Fruit fly (Drosophila melanogaster) whole organism, prepupa: ENCODE results near the gene rdgB.
A peak's percentile ranks its signal among the peaks of the same experiment; 100 is the strongest.

ENCODE experiments used
- CG10631 ChIP-seq: fragments of 200-800 bp; sonication (Bioruptor generic); optimal IDR thresholded peaks from 2 replicates; lab custom pipeline; 2016; ENCODE audit warnings: missing biosample characterization, missing genetic modification characterization
- CG11762 ChIP-seq: fragments of 200-800 bp; sonication (Bioruptor generic); optimal IDR thresholded peaks from 3 replicates; lab custom pipeline; 2016; ENCODE audit warnings: missing biosample characterization, missing genetic modification characterization; ENCODE audit not compliant: insufficient read depth
- CG11902 ChIP-seq: fragments of 200-800 bp; sonication (Bioruptor generic); optimal IDR thresholded peaks from 3 replicates; lab custom pipeline; 2016; ENCODE audit warnings: missing biosample characterization, missing genetic modification characterization
- CG15336 ChIP-seq: fragments of 200-800 bp; sonication (Bioruptor generic); IDR thresholded peaks from 2 replicates; pipeline ENCODE4 v1.3.6; 2022; ENCODE audit warnings: missing biosample characterization, missing genetic modification characterization
- CG1621 ChIP-seq: fragments of 200-800 bp; sonication (Bioruptor generic); optimal IDR thresholded peaks from 3 replicates; lab custom pipeline; 2018; ENCODE audit warnings: missing biosample characterization, mild to moderate bottlenecking, missing genetic modification characterization
- CG3032 ChIP-seq: fragments of 200-800 bp; optimal IDR thresholded peaks from 2 replicates; lab custom pipeline; 2019; ENCODE audit warnings: missing biosample characterization, mild to moderate bottlenecking, missing genetic modification characterization, moderate library complexity
- CG31627 ChIP-seq: fragments of 200-800 bp; sonication (Bioruptor generic); optimal IDR thresholded peaks from 3 replicates; lab custom pipeline; 2016; ENCODE audit warnings: missing biosample characterization, missing genetic modification characterization
- CG32006 ChIP-seq: fragments of 200-800 bp; sonication (Bioruptor generic); optimal IDR thresholded peaks from 3 replicates; lab custom pipeline; 2017; ENCODE audit warnings: missing biosample characterization, mild to moderate bottlenecking, missing genetic modification characterization
- CG34406 ChIP-seq: fragments of 200-800 bp; sonication (Bioruptor generic); optimal IDR thresholded peaks from 3 replicates; lab custom pipeline; 2016; ENCODE audit warnings: missing biosample characterization, missing genetic modification characterization
- CG4318 ChIP-seq: fragments of 200-800 bp; sonication (Bioruptor generic); optimal IDR thresholded peaks from 3 replicates; lab custom pipeline; 2017; ENCODE audit warnings: missing biosample characterization, mild to moderate bottlenecking, missing genetic modification characterization
- CG6163 ChIP-seq: fragments of 200-800 bp; sonication (Bioruptor generic); IDR thresholded peaks from 3 replicates; pipeline ENCODE4 v1.3.6; 2022; ENCODE audit warnings: missing biosample characterization, missing genetic modification characterization
- CG6276 ChIP-seq: fragments of 200-800 bp; sonication (Bioruptor generic); optimal IDR thresholded peaks from 2 replicates; lab custom pipeline; 2017; ENCODE audit warnings: missing biosample characterization, mild to moderate bottlenecking, missing genetic modification characterization
- CG6792 ChIP-seq: fragments of 200-800 bp; sonication (Bioruptor generic); optimal IDR thresholded peaks from 3 replicates; lab custom pipeline; 2016; ENCODE audit warnings: missing biosample characterization, missing genetic modification characterization
- CG6808 ChIP-seq: fragments of 200-800 bp; sonication (Bioruptor generic); optimal IDR thresholded peaks from 3 replicates; lab custom pipeline; 2017; ENCODE audit warnings: missing biosample characterization, missing genetic modification characterization, mild to moderate bottlenecking, moderate library complexity, missing genetic modification reagents
- CG6854 ChIP-seq: fragments of 200-800 bp; sonication (Bioruptor generic); optimal IDR thresholded peaks from 2 replicates; lab custom pipeline; 2017; ENCODE audit warnings: missing biosample characterization, mild to moderate bottlenecking, missing genetic modification characterization
- CG9139 ChIP-seq: fragments of 200-800 bp; sonication (Bioruptor generic); optimal IDR thresholded peaks from 3 replicates; lab custom pipeline; 2017; ENCODE audit warnings: missing biosample characterization, mild to moderate bottlenecking, missing genetic modification characterization
- Eip78C ChIP-seq: fragments of 200-800 bp; sonication (Bioruptor generic); peaks from one replicate; lab custom pipeline; 2016; ENCODE audit warnings: missing biosample characterization, missing genetic modification characterization
- Ets21C ChIP-seq: fragments of 200-800 bp; sonication (Bioruptor generic); optimal IDR thresholded peaks from 3 replicates; lab custom pipeline; 2016; ENCODE audit warnings: missing biosample characterization, missing genetic modification characterization
- Gug ChIP-seq: fragments of 200-800 bp; sonication (Bioruptor generic); IDR thresholded peaks from 2 replicates; pipeline ENCODE4 v1.3.6; 2022; ENCODE audit warnings: missing biosample characterization, missing genetic modification characterization
- Hr38 ChIP-seq: sonication (Bioruptor generic); optimal IDR thresholded peaks from 2 replicates; lab custom pipeline; 2016; ENCODE audit warnings: missing biosample characterization, missing genetic modification characterization
- Hr39 ChIP-seq: fragments of 200-800 bp; sonication (Bioruptor generic); optimal IDR thresholded peaks from 2 replicates; lab custom pipeline; 2016; ENCODE audit warnings: missing biosample characterization, missing genetic modification characterization
- OdsH ChIP-seq: fragments of 200-800 bp; sonication (Bioruptor generic); optimal IDR thresholded peaks from 3 replicates; lab custom pipeline; 2016; ENCODE audit warnings: missing biosample characterization, missing genetic modification characterization
- Sox102F ChIP-seq: fragments of 200-800 bp; sonication (Bioruptor generic); optimal IDR thresholded peaks from 2 replicates; lab custom pipeline; 2016; ENCODE audit warnings: missing biosample characterization, mild to moderate bottlenecking, missing genetic modification characterization
- Sox14 ChIP-seq: fragments of 200-800 bp; sonication (Bioruptor generic); optimal IDR thresholded peaks from 3 replicates; lab custom pipeline; 2016; ENCODE audit warnings: missing biosample characterization, missing genetic modification characterization
- achi ChIP-seq: fragments of 200-800 bp; sonication (Bioruptor generic); optimal IDR thresholded peaks from 3 replicates; lab custom pipeline; 2016; ENCODE audit warnings: missing biosample characterization, missing genetic modification characterization
- acj6 ChIP-seq: fragments of 200-800 bp; sonication (Bioruptor generic); optimal IDR thresholded peaks from 3 replicates; lab custom pipeline; 2016; ENCODE audit warnings: missing biosample characterization, missing genetic modification characterization
- cyc ChIP-seq: fragments of 200-800 bp; sonication (Bioruptor generic); optimal IDR thresholded peaks from 3 replicates; lab custom pipeline; 2016; ENCODE audit warnings: missing biosample characterization, missing genetic modification characterization
- dsx ChIP-seq: fragments of 200-800 bp; optimal IDR thresholded peaks from 3 replicates; lab custom pipeline; 2019; ENCODE audit warnings: missing biosample characterization, mild to moderate bottlenecking, missing genetic modification characterization, moderate library complexity; ENCODE audit not compliant: poor library complexity, severe bottlenecking
- eg ChIP-seq: fragments of 200-800 bp; sonication (Bioruptor generic); IDR thresholded peaks from 3 replicates; pipeline ENCODE4 v1.3.6; 2022; ENCODE audit warnings: missing biosample characterization, missing genetic modification characterization
- esn ChIP-seq: fragments of 200-800 bp; sonication (Bioruptor generic); optimal IDR thresholded peaks from 2 replicates; lab custom pipeline; 2016; ENCODE audit warnings: missing biosample characterization, mild to moderate bottlenecking, missing genetic modification characterization, moderate library complexity
- fd59A ChIP-seq: fragments of 200-800 bp; sonication (Bioruptor generic); optimal IDR thresholded peaks from 2 replicates; lab custom pipeline; 2017; ENCODE audit warnings: missing biosample characterization, mild to moderate bottlenecking, missing genetic modification characterization, missing genetic modification reagents
- lz ChIP-seq: fragments of 200-800 bp; sonication (Bioruptor generic); optimal IDR thresholded peaks from 3 replicates; lab custom pipeline; 2016; ENCODE audit warnings: missing biosample characterization, missing genetic modification characterization
- net ChIP-seq: fragments of 200-800 bp; sonication (Bioruptor generic); optimal IDR thresholded peaks from 3 replicates; lab custom pipeline; 2016; ENCODE audit warnings: missing biosample characterization, missing genetic modification characterization
- ss ChIP-seq, 2 experiments: fragments of 200-800 bp; sonication (Bioruptor generic); optimal IDR thresholded peaks; 2 replicates in 1 of 2; 3 replicates in 1 of 2; lab custom pipeline; 2017 to 2018; ENCODE audit warnings: mild to moderate bottlenecking in 2 of 2, missing biosample characterization in 2 of 2, missing genetic modification characterization in 2 of 2, moderate library complexity in 1 of 2
- svp ChIP-seq: fragments of 200-800 bp; sonication (Bioruptor generic); peaks from one replicate; lab custom pipeline; 2016; ENCODE audit warnings: missing biosample characterization, missing genetic modification characterization

Gene rdgB

dm6 chrX:13791011-13791410, 28.5 kb downstream of the rdgB start, which contains the start of gene CG10993:
CG10993 (minus strand) TSS chrX:13791111.
- TF ChIP-seq CG1621: no peak
- no peak for TF ChIP-seq fd59A (GFP tag; lab: Kevin White, UChicago)
- TF ChIP-seq dsx (GFP tag; lab: Kevin White, UChicago): no peak
- no peak for TF ChIP-seq eg (GFP tag; lab: Robert Waterston, UW)
- no peak for TF ChIP-seq CG9139 (GFP tag; lab: Kevin White, UChicago)
- no peak for TF ChIP-seq CG6808 (GFP tag; lab: Kevin White, UChicago)
- TF ChIP-seq CG11902 (GFP tag; lab: Kevin White, UChicago): no peak
- TF ChIP-seq Hr38 (GFP tag; lab: Kevin White, UChicago): no peak
- TF ChIP-seq CG11762: no peak
- TF ChIP-seq achi (GFP tag; lab: Kevin White, UChicago): no peak
- TF ChIP-seq, all 60 proteins: peak for 0

- TF ChIP-seq CG4318 (GFP tag; lab: Kevin White, UChicago): no peak
- TF ChIP-seq Eip78C (GFP tag; lab: Kevin White, UChicago): peak; percentile 11
- no peak for TF ChIP-seq CG6276 (GFP tag; lab: Kevin White, UChicago)
- no peak for TF ChIP-seq CG15336 (GFP tag; lab: Robert Waterston, UW)
- no peak for TF ChIP-seq CG3032 (tag; lab: Kevin White, UChicago)
- peak; percentile 17 for TF ChIP-seq svp
- no peak for TF ChIP-seq CG34406 (GFP tag; lab: Kevin White, UChicago)
Measured at dm6 chrX:13792463-13792862, 29.9 kb downstream of the rdgB start.

DNA sequence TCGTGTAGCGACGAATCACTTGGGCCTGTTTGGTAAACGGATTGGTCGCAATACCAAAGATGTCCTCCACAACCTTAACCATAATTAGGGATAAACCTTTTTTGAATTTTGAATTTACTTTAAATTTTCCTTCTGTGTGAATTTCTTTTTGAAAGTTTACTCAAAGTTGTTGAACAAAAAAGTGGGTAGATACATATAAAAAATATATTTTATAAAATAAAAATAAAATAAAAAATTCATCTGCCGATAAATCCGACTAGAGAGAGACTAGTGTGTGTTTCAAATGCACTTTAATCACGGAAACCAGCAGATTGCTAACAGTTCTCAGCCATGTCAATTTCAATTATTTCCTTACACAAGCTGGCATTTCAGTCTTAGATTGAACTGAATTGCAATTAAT, 35.0 kb downstream of the rdgB start, which contains the start of gene CG10996:
TSS of gene CG10996 (minus strand) at position 101 of the 400 bp plus-strand sequence.
- TF ChIP-seq CG15336 (GFP tag; lab: Robert Waterston, UW) (no peak), CG6808 (GFP tag; lab: Kevin White, UChicago) (no peak), cyc (no peak), CG10631 (GFP tag; lab: Kevin White, UChicago) (no peak), CG32006 (GFP tag; lab: Kevin White, UChicago) (no peak), Gug (GFP tag; lab: Robert Waterston, UW) (no peak), OdsH (GFP tag; lab: Kevin White, UChicago) (no peak), CG6276 (GFP tag; lab: Kevin White, UChicago) (no peak), ss (GFP tag; optimal IDR thresholded peaks at IDR 0.05; lab: Kevin White, UChicago) (no peak), svp (no peak), net (GFP tag; lab: Kevin White, UChicago) (no peak), CG6854 (GFP tag; lab: Kevin White, UChicago) (no peak), CG3032 (tag; lab: Kevin White, UChicago) (no peak), esn (GFP tag; lab: Kevin White, UChicago) (no peak)

dm6 chrX:13800680-13801079, 38.1 kb downstream of the rdgB start:
- TF ChIP-seq net (GFP tag; lab: Kevin White, UChicago): peak; percentile 12
- no peak for TF ChIP-seq CG3032 (tag; lab: Kevin White, UChicago)
- peak; percentile 63 for TF ChIP-seq Eip78C (GFP tag; lab: Kevin White, UChicago)
- peak; percentile 24 for TF ChIP-seq CG31627 (GFP tag; lab: Kevin White, UChicago)
- TF ChIP-seq CG4318 (GFP tag; lab: Kevin White, UChicago): no peak
- peak; percentile 11 for TF ChIP-seq acj6 (GFP tag; lab: Kevin White, UChicago)
- TF ChIP-seq Sox14 (GFP tag; lab: Kevin White, UChicago): peak; percentile 12
- TF ChIP-seq Hr39 (GFP tag; lab: Kevin White, UChicago): peak; percentile 24
- peak; percentile 14 for TF ChIP-seq lz
- TF ChIP-seq CG6163 (GFP tag; lab: Robert Waterston, UW): no peak; the same call in 2 of the 3 replicates
- peak; percentile 22 for TF ChIP-seq Sox102F (GFP tag; lab: Kevin White, UChicago)
- TF ChIP-seq esn (GFP tag; lab: Kevin White, UChicago): peak; percentile 40
- no peak for TF ChIP-seq Hr38 (GFP tag; lab: Kevin White, UChicago)
- TF ChIP-seq cyc: peak; percentile 26
- TF ChIP-seq Ets21C (GFP tag; lab: Kevin White, UChicago): peak; percentile 7
- TF ChIP-seq CG34406 (GFP tag; lab: Kevin White, UChicago): peak; percentile 6
- TF ChIP-seq svp: peak; percentile 71
- no peak for TF ChIP-seq OdsH (GFP tag; lab: Kevin White, UChicago)
- peak; percentile 6 for TF ChIP-seq CG10631 (GFP tag; lab: Kevin White, UChicago)
- TF ChIP-seq CG6792 (GFP tag; lab: Kevin White, UChicago): peak; percentile 4
